Worm (Caenorhabditis elegans): ENCODE measurements around the gene R12B2.3.

Gene R12B2.3

ce11 chrIII:5826895-5827437, 21.6 kb downstream of the R12B2.3 start:
- TF ChIP-seq nhr-47 (tag; optimal IDR thresholded peaks at IDR 0.05) (peak; percentile 5), mdl-1 (tag; optimal IDR thresholded peaks at IDR 0.05) (no peak), zip-4 (GFP tag; optimal IDR thresholded peaks at IDR 0.05) (no peak), efl-1 (optimal IDR thresholded peaks at IDR 0.05) (no peak), efl-1 (GFP tag; optimal IDR thresholded peaks at IDR 0.05 in 1 of 2) (no peak), ces-1 (GFP tag; optimal IDR thresholded peaks at IDR 0.05) (no peak), nhr-84 (tag; optimal IDR thresholded peaks at IDR 0.05) (no peak), jun-1 (tag; optimal IDR thresholded peaks at IDR 0.05) (no peak), ceh-8 (GFP tag; optimal IDR thresholded peaks at IDR 0.05) (no peak), blmp-1 (tag; optimal IDR thresholded peaks at IDR 0.05) (no peak), lin-14 (GFP tag; optimal IDR thresholded peaks at IDR 0.05) (peak; percentile 82), nhr-77 (tag; optimal IDR thresholded peaks at IDR 0.05) (no peak), nhr-76 (tag; optimal IDR thresholded peaks at IDR 0.05) (no peak), nhr-11 (tag; optimal IDR thresholded peaks at IDR 0.05) (no peak), elt-2 (tag; optimal IDR thresholded peaks at IDR 0.05) (no peak), nhr-28 (tag; optimal IDR thresholded peaks at IDR 0.05) (no peak), zag-1 (tag; optimal IDR thresholded peaks at IDR 0.05) (no peak), ama-1 (optimal IDR thresholded peaks at IDR 0.05) (no peak), fkh-10 (GFP tag; optimal IDR thresholded peaks at IDR 0.05) (no peak), pax-3 (tag; optimal IDR thresholded peaks at IDR 0.05) (no peak), isw-1 (GFP tag; IDR thresholded peaks at IDR 0.05) (no peak), nhr-71 (tag; optimal IDR thresholded peaks at IDR 0.05) (peak; percentile 19), ztf-4 (tag; optimal IDR thresholded peaks at IDR 0.05) (no peak), dpl-1 (GFP tag; optimal IDR thresholded peaks at IDR 0.05) (peak in 1 of 3 experiments; percentile 20)

ce11 chrIII:5828065-5828464, 22.7 kb downstream of the R12B2.3 start:
- TF ChIP-seq C04F5.9 (tag; optimal IDR thresholded peaks at IDR 0.05) = no peak

ce11 chrIII:5832442-5832841, 27.1 kb downstream of the R12B2.3 start:
- TF ChIP-seq snpc-4 (tag; optimal IDR thresholded peaks at IDR 0.05) = no peak
- TF ChIP-seq efl-1 (optimal IDR thresholded peaks at IDR 0.05) = no peak
- peak in 1 of 2 experiments; percentile 75 for TF ChIP-seq efl-1 (GFP tag; optimal IDR thresholded peaks at IDR 0.05 in 1 of 2)

- no peak for TF ChIP-seq nhr-47 (tag; optimal IDR thresholded peaks at IDR 0.05)
- TF ChIP-seq aly-2 (tag; optimal IDR thresholded peaks at IDR 0.05) = no peak
- no peak for TF ChIP-seq nhr-28 (tag; optimal IDR thresholded peaks at IDR 0.05)
- no peak for TF ChIP-seq pqm-1 (tag; optimal IDR thresholded peaks at IDR 0.05)
- no peak for TF ChIP-seq rnt-1 (tag; optimal IDR thresholded peaks at IDR 0.05)
- TF ChIP-seq nhr-11 (tag; optimal IDR thresholded peaks at IDR 0.05) = no peak
- no peak for TF ChIP-seq ces-1 (GFP tag; optimal IDR thresholded peaks at IDR 0.05)
- TF ChIP-seq nhr-71 (tag; optimal IDR thresholded peaks at IDR 0.05) = no peak
- TF ChIP-seq hlh-17 (GFP tag; optimal IDR thresholded peaks at IDR 0.05; ENCODE audit: borderline replicate concordance) = no peak
- TF ChIP-seq efl-3 (GFP tag; optimal IDR thresholded peaks at IDR 0.05) = no peak
- TF ChIP-seq fos-1 (tag; optimal IDR thresholded peaks at IDR 0.05) = no peak
- TF ChIP-seq nhr-90 (tag; optimal IDR thresholded peaks at IDR 0.05; ENCODE audit: poor library complexity) = no peak
- no peak for TF ChIP-seq nhr-77 (tag; optimal IDR thresholded peaks at IDR 0.05)
- TF ChIP-seq irx-1 (tag; optimal IDR thresholded peaks at IDR 0.05) = no peak
- TF ChIP-seq ceh-8 (GFP tag; optimal IDR thresholded peaks at IDR 0.05) = no peak
- TF ChIP-seq lin-15B (tag; optimal IDR thresholded peaks at IDR 0.05) = no peak
Measured at ce11 chrIII:5833376-5833775, 28.0 kb downstream of the R12B2.3 start, which contains the start of the genes R12B2.13 and mdt-15. Gene R12B2.13 (minus strand): TSS chrIII:5833476. Gene mdt-15 (minus strand): TSS chrIII:5833751.

- no peak for TF ChIP-seq mdl-1 (tag; optimal IDR thresholded peaks at IDR 0.05)
- TF ChIP-seq nhr-90 (tag; optimal IDR thresholded peaks at IDR 0.05; ENCODE audit: poor library complexity) = no peak
- TF ChIP-seq tlp-1 (tag; optimal IDR thresholded peaks at IDR 0.05) = no peak
- TF ChIP-seq hlh-4 (tag; optimal IDR thresholded peaks at IDR 0.05) = no peak
- no peak for TF ChIP-seq dpl-1 (GFP tag; optimal IDR thresholded peaks at IDR 0.05)
- TF ChIP-seq xbp-1 (tag; optimal IDR thresholded peaks at IDR 0.05) = no peak
- TF ChIP-seq sup-37 (GFP tag; optimal IDR thresholded peaks at IDR 0.05) = no peak
- TF ChIP-seq fos-1 (tag; optimal IDR thresholded peaks at IDR 0.05) = no peak
- no peak for TF ChIP-seq sox-4 (tag; optimal IDR thresholded peaks at IDR 0.05)
- no peak for TF ChIP-seq nhr-28 (tag; optimal IDR thresholded peaks at IDR 0.05)
- TF ChIP-seq zip-4 (GFP tag; optimal IDR thresholded peaks at IDR 0.05) = no peak
- TF ChIP-seq efl-3 (GFP tag; optimal IDR thresholded peaks at IDR 0.05) = no peak
- no peak for TF ChIP-seq nhr-76 (tag; optimal IDR thresholded peaks at IDR 0.05)
- no peak for TF ChIP-seq efl-1 (optimal IDR thresholded peaks at IDR 0.05)
- no peak for TF ChIP-seq efl-1 (GFP tag; optimal IDR thresholded peaks at IDR 0.05 in 1 of 2)
- TF ChIP-seq tbx-2 (tag; optimal IDR thresholded peaks at IDR 0.05) = no peak
- TF ChIP-seq nhr-11 (tag; optimal IDR thresholded peaks at IDR 0.05) = no peak
- TF ChIP-seq fkh-10 (GFP tag; optimal IDR thresholded peaks at IDR 0.05) = no peak
- no peak for TF ChIP-seq lin-15B (tag; optimal IDR thresholded peaks at IDR 0.05)
- TF ChIP-seq dsc-1 (tag; optimal IDR thresholded peaks at IDR 0.05) = no peak
Measured at ce11 chrIII:5834053-5834452, 28.7 kb downstream of the R12B2.3 start, which contains the start of gene R12B2.6. Gene R12B2.6 (minus strand): TSS chrIII:5834153.
